Fruit fly (Drosophila melanogaster): ENCODE results near the gene cni.

- no peak for TF ChIP-seq CG4496 (GFP tag; IDR thresholded peaks at IDR 0.05)
- TF ChIP-seq CG15710 (tag; optimal IDR thresholded peaks at IDR 0.05), result no peak
- TF ChIP-seq EcR (GFP tag; optimal IDR thresholded peaks at IDR 0.05), result no peak
Measured at dm6 chr2L:16317777-16318610, 7.5 kb upstream of the cni start.

Data from whole organism, pupa.